Fruit fly (Drosophila melanogaster) whole organism, embryonic: ENCODE results near the gene CG45081.

Source experiments
- Asciz ChIP-seq: fragments of 200-800 bp; sonication (Bioruptor generic); optimal IDR thresholded peaks from 2 replicates; lab custom pipeline; 2017; ENCODE audit warnings: missing biosample characterization, mild to moderate bottlenecking, missing genetic modification characterization, missing genetic modification reagents
- CG11456 ChIP-seq: fragments of 200-800 bp; sonication (Bioruptor generic); IDR thresholded peaks from 3 replicates; pipeline ENCODE4 v1.3.6; 2022; ENCODE audit warnings: missing biosample characterization, missing genetic modification characterization
- CG12659 ChIP-seq: fragments of 200-800 bp; sonication (Bioruptor generic); optimal IDR thresholded peaks from 3 replicates; lab custom pipeline; 2017; ENCODE audit warnings: mild to moderate bottlenecking, missing biosample characterization, missing genetic modification reagents, missing genetic modification characterization
- CG13296 ChIP-seq: fragments of 200-800 bp; sonication (Bioruptor generic); optimal IDR thresholded peaks from 3 replicates; lab custom pipeline; 2018; ENCODE audit warnings: missing biosample characterization, mild to moderate bottlenecking, missing genetic modification characterization
- CG14710 ChIP-seq: fragments of 200-800 bp; sonication (Bioruptor generic); optimal IDR thresholded peaks from 3 replicates; lab custom pipeline; 2019; ENCODE audit warnings: missing biosample characterization, mild to moderate bottlenecking, missing genetic modification characterization, moderate library complexity
- CG15269 ChIP-seq: fragments of 200-800 bp; sonication (Bioruptor generic); optimal IDR thresholded peaks from 2 replicates; lab custom pipeline; 2018; ENCODE audit warnings: missing biosample characterization, mild to moderate bottlenecking, missing genetic modification characterization, moderate library complexity
- CG18599 ChIP-seq: fragments of 200-800 bp; sonication (Bioruptor generic); optimal IDR thresholded peaks from 3 replicates; lab custom pipeline; 2017; ENCODE audit warnings: missing biosample characterization, missing genetic modification characterization, mild to moderate bottlenecking, moderate library complexity, missing genetic modification reagents
- CG2120 ChIP-seq: fragments of 200-800 bp; sonication (Bioruptor generic); optimal IDR thresholded peaks from 3 replicates; lab custom pipeline; 2016; ENCODE audit warnings: missing biosample characterization, missing genetic modification characterization
- CG31224 ChIP-seq: fragments of 200-800 bp; sonication (Bioruptor generic); IDR thresholded peaks from 2 replicates; pipeline ENCODE4 v1.3.6; 2022; ENCODE audit warnings: missing biosample characterization, missing genetic modification characterization
- CG31388 ChIP-seq: fragments of 200-800 bp; sonication (Bioruptor generic); optimal IDR thresholded peaks from 2 replicates; lab custom pipeline; 2016; ENCODE audit warnings: missing biosample characterization, missing genetic modification characterization
- CG3847 ChIP-seq: fragments of 200-800 bp; sonication (Bioruptor generic); IDR thresholded peaks from 2 replicates; pipeline ENCODE4 v1.3.6; 2022; ENCODE audit warnings: missing biosample characterization, missing genetic modification characterization
- CG43689 ChIP-seq: fragments of 200-800 bp; sonication (Bioruptor generic); IDR thresholded peaks from 2 replicates; pipeline ENCODE4 v1.3.6; 2022; ENCODE audit warnings: missing biosample characterization, missing genetic modification characterization
- CG6813 ChIP-seq: fragments of 200-800 bp; sonication (Bioruptor generic); optimal IDR thresholded peaks from 2 replicates; lab custom pipeline; 2017; ENCODE audit warnings: missing biosample characterization, missing genetic modification characterization, mild to moderate bottlenecking, moderate library complexity, missing genetic modification reagents
- CG6854 ChIP-seq: fragments of 200-800 bp; sonication (Bioruptor generic); optimal IDR thresholded peaks from 3 replicates; lab custom pipeline; 2017; ENCODE audit warnings: missing biosample characterization, mild to moderate bottlenecking, missing genetic modification characterization
- CG7556 ChIP-seq: fragments of 200-800 bp; sonication (Bioruptor generic); optimal IDR thresholded peaks from 2 replicates; lab custom pipeline; 2017; ENCODE audit warnings: missing biosample characterization, mild to moderate bottlenecking, missing genetic modification characterization
- CG8089 ChIP-seq: fragments of 200-800 bp; sonication (Bioruptor generic); optimal IDR thresholded peaks from 3 replicates; lab custom pipeline; 2016; ENCODE audit warnings: missing biosample characterization, missing genetic modification characterization
- CG8290 ChIP-seq, 3 experiments: fragments of 200-800 bp; sonication (Bioruptor generic); optimal IDR thresholded peaks; 2 replicates each; lab custom pipeline; 2016 to 2019; ENCODE audit warnings: missing biosample characterization in 3 of 3, missing genetic modification characterization in 3 of 3, mild to moderate bottlenecking in 2 of 3, moderate library complexity in 1 of 3
- CG9876 ChIP-seq: fragments of 200-800 bp; sonication (Bioruptor generic); optimal IDR thresholded peaks from 2 replicates; lab custom pipeline; 2016; ENCODE audit warnings: missing biosample characterization, missing genetic modification characterization
- CTCF ChIP-seq: fragments of 200-800 bp; sonication (Bioruptor generic); optimal IDR thresholded peaks from 2 replicates; lab custom pipeline; 2017; ENCODE audit warnings: missing biosample characterization, mild to moderate bottlenecking, missing genetic modification characterization, moderate library complexity
- Dip2 ChIP-seq: fragments of 200-800 bp; sonication (Bioruptor generic); IDR thresholded peaks from 2 replicates; pipeline ENCODE4 v1.3.6; 2022; ENCODE audit warnings: missing biosample characterization, missing genetic modification characterization
- Doc2 ChIP-seq: fragments of 200-800 bp; sonication (Bioruptor generic); IDR thresholded peaks from 2 replicates; pipeline ENCODE4 v1.3.6; 2022; ENCODE audit warnings: missing biosample characterization, missing genetic modification characterization
- E2f1 ChIP-seq: fragments of 200-800 bp; sonication (Bioruptor generic); IDR thresholded peaks from 2 replicates; pipeline ENCODE4 v1.3.6; 2022; ENCODE audit warnings: missing biosample characterization, missing genetic modification characterization
- Fer1 ChIP-seq: fragments of 200-800 bp; sonication (Bioruptor generic); optimal IDR thresholded peaks from 2 replicates; lab custom pipeline; 2017; ENCODE audit warnings: missing biosample characterization, mild to moderate bottlenecking, missing genetic modification characterization
- GATAe ChIP-seq: fragments of 200-800 bp; sonication (Bioruptor generic); conservative IDR thresholded peaks from 2 replicates; pipeline ENCODE4 v1.3.6; 2022; ENCODE audit warnings: missing biosample characterization, missing genetic modification characterization
- HHEX ChIP-seq: fragments of 200-800 bp; sonication (Bioruptor generic); optimal IDR thresholded peaks from 3 replicates; lab custom pipeline; 2017; ENCODE audit warnings: missing biosample characterization, mild to moderate bottlenecking, missing genetic modification characterization, missing genetic modification reagents
- MBD-R2 ChIP-seq: fragments of 200-800 bp; sonication (Bioruptor generic); IDR thresholded peaks from 2 replicates; pipeline ENCODE4 v1.3.6; 2022; ENCODE audit warnings: missing biosample characterization, missing genetic modification characterization
- Myb ChIP-seq: fragments of 200-800 bp; sonication (Bioruptor generic); optimal IDR thresholded peaks from 2 replicates; lab custom pipeline; 2016; ENCODE audit warnings: missing biosample characterization, missing genetic modification characterization
- NC2α ChIP-seq: fragments of 200-800 bp; sonication (Bioruptor generic); optimal IDR thresholded peaks from 2 replicates; lab custom pipeline; 2016; ENCODE audit warnings: missing biosample characterization, missing genetic modification characterization
- Neu2 ChIP-seq: fragments of 200-800 bp; sonication (Bioruptor generic); optimal IDR thresholded peaks from 3 replicates; lab custom pipeline; 2016; ENCODE audit warnings: missing biosample characterization, missing genetic modification characterization, borderline replicate concordance
- Optix ChIP-seq: fragments of 200-800 bp; sonication (Bioruptor generic); IDR thresholded peaks from 3 replicates; pipeline ENCODE4 v1.3.6; 2022; ENCODE audit warnings: missing biosample characterization, missing genetic modification characterization
- Rx ChIP-seq: fragments of 200-800 bp; sonication (Bioruptor generic); IDR thresholded peaks from 2 replicates; pipeline ENCODE4 v1.3.6; 2022; ENCODE audit warnings: missing biosample characterization, missing genetic modification characterization
- Sin3A ChIP-seq: fragments of >200 bp; optimal IDR thresholded peaks from 2 replicates; lab custom pipeline; 2018
- Sox100B ChIP-seq: fragments of 200-800 bp; sonication (Bioruptor generic); optimal IDR thresholded peaks from 3 replicates; lab custom pipeline; 2018; ENCODE audit warnings: missing biosample characterization, mild to moderate bottlenecking, missing genetic modification characterization
- Ssrp ChIP-seq: fragments of 200-800 bp; sonication (Bioruptor generic); optimal IDR thresholded peaks from 2 replicates; lab custom pipeline; 2018; ENCODE audit warnings: missing biosample characterization, mild to moderate bottlenecking, missing genetic modification characterization, moderate library complexity
- Usf ChIP-seq: fragments of 200-800 bp; sonication (Bioruptor generic); optimal IDR thresholded peaks from 2 replicates; lab custom pipeline; 2017; ENCODE audit warnings: missing genotype, missing biosample characterization, missing genetic modification characterization
- aop ChIP-seq: fragments of 200-800 bp; sonication (Bioruptor generic); IDR thresholded peaks from 2 replicates; pipeline ENCODE4 v1.3.6; 2022; ENCODE audit warnings: missing biosample characterization, missing genetic modification characterization
- bsh ChIP-seq, 2 experiments: fragments of 200-800 bp; sonication (Bioruptor generic); optimal IDR thresholded peaks; 2 replicates each; lab custom pipeline; 2017 to 2018; ENCODE audit warnings: mild to moderate bottlenecking in 2 of 2, missing biosample characterization in 2 of 2, missing genetic modification characterization in 2 of 2, moderate library complexity in 1 of 2
- chm ChIP-seq: fragments of 200-800 bp; sonication (Bioruptor generic); IDR thresholded peaks from 2 replicates; pipeline ENCODE4 v1.3.6; 2022; ENCODE audit warnings: missing biosample characterization, missing genetic modification characterization
- danr ChIP-seq: fragments of 200-800 bp; sonication (Bioruptor generic); IDR thresholded peaks from 2 replicates; pipeline ENCODE4 v1.3.6; 2022; ENCODE audit warnings: missing biosample characterization, missing genetic modification characterization
- esg ChIP-seq: fragments of 200-800 bp; sonication (Bioruptor generic); conservative IDR thresholded peaks from 2 replicates; pipeline ENCODE4 v1.3.6; 2022; ENCODE audit warnings: missing biosample characterization, missing genetic modification characterization
- fd96Cb ChIP-seq: fragments of 200-800 bp; sonication (Bioruptor generic); optimal IDR thresholded peaks from 2 replicates; lab custom pipeline; 2018; ENCODE audit warnings: missing biosample characterization, mild to moderate bottlenecking, missing genetic modification characterization, moderate library complexity
- grau ChIP-seq: fragments of 200-800 bp; optimal IDR thresholded peaks from 3 replicates; lab custom pipeline; 2019; ENCODE audit warnings: missing biosample characterization, mild to moderate bottlenecking, missing genetic modification characterization, moderate library complexity
- gsb ChIP-seq: fragments of 200-800 bp; sonication (Bioruptor generic); IDR thresholded peaks from 2 replicates; pipeline ENCODE4 v1.3.6; 2022; ENCODE audit warnings: missing biosample characterization, missing genetic modification characterization
- gsb-n ChIP-seq: fragments of 200-800 bp; sonication (Bioruptor generic); optimal IDR thresholded peaks from 3 replicates; lab custom pipeline; 2018; ENCODE audit warnings: missing biosample characterization, mild to moderate bottlenecking, missing genetic modification characterization
- hth ChIP-seq: fragments of >200 bp; optimal IDR thresholded peaks from 2 replicates; lab custom pipeline; 2017; ENCODE audit warnings: inconsistent platforms
- ind ChIP-seq: fragments of 200-800 bp; sonication (Bioruptor generic); optimal IDR thresholded peaks from 3 replicates; lab custom pipeline; 2016; ENCODE audit warnings: missing biosample characterization, missing genetic modification characterization
- repo ChIP-seq: fragments of 200-800 bp; sonication (Bioruptor generic); optimal IDR thresholded peaks from 2 replicates; lab custom pipeline; 2016; ENCODE audit warnings: missing biosample characterization, missing genetic modification characterization
- sc ChIP-seq, 3 experiments: fragments of >200 bp in 2 of 3; fragments of 200-800 bp in 1 of 3; sonication (Bioruptor generic) in 1 of 3; optimal IDR thresholded peaks; 2 replicates in 2 of 3; 3 replicates in 1 of 3; lab custom pipeline; 2017; ENCODE audit warnings: mild to moderate bottlenecking in 1 of 3, missing biosample characterization in 1 of 3, missing genetic modification characterization in 1 of 3, missing genetic modification reagents in 1 of 3
- usp ChIP-seq: fragments of >200 bp; optimal IDR thresholded peaks from 2 replicates; lab custom pipeline; 2017; ENCODE audit warnings: missing biosample characterization, missing genetic modification characterization
- yki ChIP-seq: fragments of >200 bp; optimal IDR thresholded peaks from 3 replicates; lab custom pipeline; 2018

Gene CG45081

DNA sequence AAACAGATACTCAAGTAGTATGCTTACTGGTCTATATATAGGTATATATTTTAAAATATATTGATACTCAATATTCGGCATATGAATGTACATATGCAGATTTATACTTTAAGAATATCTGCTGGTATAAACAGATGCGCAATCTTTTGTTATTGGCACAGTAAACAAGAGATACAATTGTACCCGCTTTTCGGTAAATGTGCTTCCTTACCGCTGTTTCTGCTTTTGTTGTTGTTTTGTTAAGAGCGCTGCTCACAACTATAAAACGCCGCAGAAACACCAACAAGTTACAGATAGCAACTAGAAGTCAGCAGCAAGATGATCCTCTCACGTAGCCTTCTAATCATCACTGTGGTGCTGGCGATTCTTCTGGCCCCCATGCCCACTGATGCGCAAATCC lies at the start of gene CG45081:
TSS of gene CG45081 (plus strand) at position 301 of the 400 bp plus-strand sequence.
- TF ChIP-seq Doc2 (GFP tag; lab: Robert Waterston, UW) (0 out of 2 replicates have a peak, but pooled peaks have one; percentile 16), E2f1 (0 out of 2 replicates have a peak, but pooled peaks have one; percentile 8), NC2α (GFP tag; lab: Kevin White, UChicago) (no peak)

DNA sequence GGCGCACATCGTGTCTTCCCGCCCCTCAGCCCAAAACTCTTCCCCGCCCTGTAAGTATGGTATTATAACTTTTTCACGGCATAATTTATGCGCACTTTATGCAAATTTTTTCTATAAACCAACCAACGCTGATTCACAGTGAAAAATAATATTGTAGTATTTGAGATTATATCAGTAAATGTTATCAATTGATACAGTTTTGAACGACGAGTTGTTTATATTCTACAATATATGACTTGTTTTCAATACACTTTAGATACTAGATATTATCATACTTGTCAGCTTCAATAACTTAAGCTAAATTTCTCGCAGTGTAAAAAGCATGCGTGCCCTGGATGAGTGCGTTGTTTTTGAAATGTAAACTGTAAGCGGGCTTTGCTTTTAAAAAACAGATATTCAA lies 49.5 kb upstream of the CG45081 start:
- TF ChIP-seq CG6813 (peak; percentile 27), CG13296 (GFP tag; lab: Kevin White, UChicago) (peak; percentile 29), esg (GFP tag; lab: Robert Waterston, UW) (no peak), CG18599 (GFP tag; lab: Kevin White, UChicago) (peak; percentile 71), Ssrp (tag; lab: Kevin White, UChicago) (peak; percentile 17), GATAe (no peak), CG7556 (GFP tag; lab: Kevin White, UChicago) (peak; percentile 48), CG8089 (GFP tag; lab: Kevin White, UChicago) (no peak), usp (GFP tag; lab: Kevin White, UChicago) (no peak), yki (lab: Kevin White, UChicago) (no peak), CG14710 (tag; lab: Kevin White, UChicago) (peak; percentile 0), ind (GFP tag; lab: Kevin White, UChicago) (peak; percentile 40), CG2120 (peak; percentile 40), CG9876 (GFP tag; lab: Kevin White, UChicago) (no peak), danr (GFP tag; lab: Robert Waterston, UW) (no peak), CG3847 (GFP tag; lab: Robert Waterston, UW) (no peak; the same call in 1 of the 2 replicates), Sox100B (peak; percentile 34), gsb (GFP tag; lab: Robert Waterston, UW) (no peak), CG11456 (GFP tag; lab: Robert Waterston, UW) (no peak), Sin3A (lab: Kevin White, UChicago) (no peak), fd96Cb (peak; percentile 27), repo (no peak), Neu2 (GFP tag; lab: Kevin White, UChicago) (no peak), Rx (GFP tag; lab: Robert Waterston, UW) (no peak), gsb-n (tag; lab: Kevin White, UChicago) (no peak), sc (optimal IDR thresholded peaks at IDR 0.05; lab: Kevin White, UChicago) (no peak), sc (GFP tag; optimal IDR thresholded peaks at IDR 0.05; lab: Kevin White, UChicago) (no peak), bsh (GFP tag; optimal IDR thresholded peaks at IDR 0.05; lab: Kevin White, UChicago) (peak in 1 of 2 experiments; percentile 27), CG15269 (tag; lab: Kevin White, UChicago) (peak; percentile 58), HHEX (GFP tag; lab: Kevin White, UChicago) (no peak), CG12659 (peak; percentile 19), Asciz (GFP tag; lab: Kevin White, UChicago) (peak; percentile 30), hth (lab: Kevin White, UChicago) (no peak), aop (GFP tag; lab: Robert Waterston, UW) (no peak), chm (GFP tag; lab: Robert Waterston, UW) (no peak), MBD-R2 (GFP tag; lab: Robert Waterston, UW) (no peak), grau (peak; percentile 60), Dip2 (GFP tag; lab: Robert Waterston, UW) (no peak), Usf (GFP tag; lab: Kevin White, UChicago) (no peak), CG31224 (peak; percentile 22; the same call in 1 of the 2 replicates), Myb (GFP tag; lab: Kevin White, UChicago) (no peak), Optix (GFP tag; lab: Robert Waterston, UW) (no peak), CG8290 (GFP tag; optimal IDR thresholded peaks at IDR 0.05; lab: Kevin White, UChicago) (no peak), CG8290 (tag; optimal IDR thresholded peaks at IDR 0.05; lab: Kevin White, UChicago) (peak in 1 of 2 experiments; percentile 39), CG6854 (GFP tag; lab: Kevin White, UChicago) (peak; percentile 5), CTCF (GFP tag; lab: Kevin White, UChicago) (no peak), Fer1 (GFP tag; lab: Kevin White, UChicago) (peak; percentile 71), CG43689 (no peak), CG31388 (GFP tag; lab: Kevin White, UChicago) (no peak)
